Worm (Caenorhabditis elegans) whole organism, midembryonic: ENCODE measurements around the gene Y38E10A.35.

Experiments
- T22C8.4 ChIP-seq: fragments of 200-800 bp; sonication (Bioruptor generic); IDR thresholded peaks from 2 replicates; pipeline ENCODE4 v1.3.6; 2022; ENCODE audit warnings: missing genetic modification characterization, missing compliant biosample characterization
- cog-1 ChIP-seq: sonication (generic microtip); optimal IDR thresholded peaks from 2 replicates; lab custom pipeline; 2016; ENCODE audit warnings: missing genetic modification characterization, missing compliant biosample characterization
- flt-1 ChIP-seq: fragments of 200-800 bp; sonication (Bioruptor generic); IDR thresholded peaks from 2 replicates; pipeline ENCODE4 v1.3.6; 2022; ENCODE audit warnings: missing genetic modification characterization, missing compliant biosample characterization
- klf-2 ChIP-seq: fragments of 200-800 bp; sonication (Bioruptor generic); conservative IDR thresholded peaks from 2 replicates; pipeline ENCODE4 v1.3.6; 2022; ENCODE audit warnings: missing genetic modification reagents, missing genetic modification characterization, missing compliant biosample characterization
- med-1 ChIP-seq: sonication (generic microtip); optimal IDR thresholded peaks from 2 replicates; lab custom pipeline; 2017; ENCODE audit warnings: missing genetic modification characterization, mild to moderate bottlenecking, missing compliant biosample characterization, antibody characterized with exemption, missing genetic modification reagents; ENCODE audit not compliant: insufficient read depth
- ref-1 ChIP-seq: fragments of 200-800 bp; sonication (Bioruptor generic); conservative IDR thresholded peaks from 2 replicates; pipeline ENCODE4 v1.3.6; 2022; ENCODE audit warnings: missing genetic modification reagents, missing genetic modification characterization, missing compliant biosample characterization
- tab-1 ChIP-seq: fragments of 200-800 bp; sonication (Bioruptor generic); IDR thresholded peaks from 2 replicates; pipeline ENCODE4 v1.3.6; 2022; ENCODE audit warnings: missing genetic modification characterization, missing compliant biosample characterization
- ztf-23 ChIP-seq: fragments of 200-800 bp; sonication (Bioruptor generic); IDR thresholded peaks from 2 replicates; pipeline ENCODE4 v1.3.6; 2022; ENCODE audit warnings: missing genetic modification reagents, missing genetic modification characterization, missing compliant biosample characterization
- ztf-29 ChIP-seq: fragments of 200-800 bp; sonication (Bioruptor generic); IDR thresholded peaks from 2 replicates; pipeline ENCODE4 v1.3.6; 2022; ENCODE audit warnings: missing genetic modification reagents, missing genetic modification characterization, missing compliant biosample characterization

ce11 chrII:12560210-12560609 lies 12.4 kb downstream of the Y38E10A.35 start, which contains the start of gene F49C5.12:
- no peak for TF ChIP-seq flt-1 (GFP tag; lab: Robert Waterston, UW)
- no peak for TF ChIP-seq ref-1 (GFP tag; lab: Robert Waterston, UW)
- TF ChIP-seq cog-1 = no peak
- TF ChIP-seq ztf-23 (GFP tag; lab: Robert Waterston, UW) = no peak
- no peak for TF ChIP-seq klf-2 (GFP tag; lab: Robert Waterston, UW)
- TF ChIP-seq tab-1 (GFP tag; lab: Robert Waterston, UW) = no peak
- TF ChIP-seq T22C8.4 (GFP tag; lab: Robert Waterston, UW) = no peak
- no peak for TF ChIP-seq ztf-29 (GFP tag; lab: Robert Waterston, UW)
- TF ChIP-seq med-1 (GFP tag; lab: Kevin White, UChicago) = no peak
